Worm (Caenorhabditis elegans) whole organism, L2 larva: ENCODE results near the gene ribo-1.

ENCODE experiments used
- C34F6.9 ChIP-seq: fragments of 150-350 bp; optimal IDR thresholded peaks from 2 replicates; lab custom pipeline; 2014; ENCODE audit warnings: missing biosample characterization, missing genetic modification characterization
- F13H6.1 ChIP-seq: sonication (generic microtip); optimal IDR thresholded peaks from 2 replicates; lab custom pipeline; 2016; ENCODE audit warnings: missing genetic modification characterization, missing compliant biosample characterization
- R02D3.7 ChIP-seq: fragments of 150-350 bp; optimal IDR thresholded peaks from 2 replicates; lab custom pipeline; 2014; ENCODE audit warnings: missing biosample characterization, missing genetic modification characterization
- Y55F3AM.14 ChIP-seq: fragments of 200-800 bp; sonication (Bioruptor generic); optimal IDR thresholded peaks from 2 replicates; lab custom pipeline; 2018; ENCODE audit warnings: mild to moderate bottlenecking, missing genetic modification characterization, missing compliant biosample characterization
- ZK546.5 ChIP-seq: sonication (generic microtip); optimal IDR thresholded peaks from 2 replicates; lab custom pipeline; 2017; ENCODE audit warnings: missing biosample characterization, missing genetic modification characterization
- aly-2 ChIP-seq: fragments of 150-350 bp; optimal IDR thresholded peaks from 2 replicates; lab custom pipeline; 2014; ENCODE audit warnings: missing biosample characterization, missing genetic modification characterization
- crh-2 ChIP-seq: sonication (generic microtip); optimal IDR thresholded peaks from 2 replicates; lab custom pipeline; 2017; ENCODE audit warnings: missing biosample characterization, missing genetic modification characterization
- dmd-4 ChIP-seq: sonication (generic microtip); optimal IDR thresholded peaks from 2 replicates; lab custom pipeline; 2017; ENCODE audit warnings: missing biosample characterization, missing genetic modification characterization
- egl-27 ChIP-seq: sonication (generic microtip); optimal IDR thresholded peaks from 3 replicates; lab custom pipeline; 2017; ENCODE audit warnings: missing biosample characterization, missing genetic modification reagents, missing genetic modification characterization
- elt-1 ChIP-seq: fragments of 150-350 bp; optimal IDR thresholded peaks from 2 replicates; lab custom pipeline; 2014; ENCODE audit warnings: missing biosample characterization, missing genetic modification characterization
- elt-3 ChIP-seq: sonication (generic microtip); optimal IDR thresholded peaks from 2 replicates; lab custom pipeline; 2017; ENCODE audit warnings: missing biosample characterization, missing genetic modification characterization
- fos-1 ChIP-seq: fragments of 150-350 bp; optimal IDR thresholded peaks from 2 replicates; lab custom pipeline; 2014; ENCODE audit warnings: missing biosample characterization, missing genetic modification characterization
- gmeb-1 ChIP-seq: fragments of 150-350 bp; optimal IDR thresholded peaks from 2 replicates; lab custom pipeline; 2014; ENCODE audit warnings: missing biosample characterization, missing genetic modification characterization
- lin-11 ChIP-seq: fragments of 150-350 bp; sonication (generic microtip); optimal IDR thresholded peaks from 2 replicates; lab custom pipeline; 2014; ENCODE audit warnings: missing biosample characterization, missing genetic modification characterization, inconsistent platforms, mixed read lengths
- lsy-2 ChIP-seq, 2 experiments: fragments of 150-350 bp in 1 of 2; sonication (generic microtip) in 1 of 2; optimal IDR thresholded peaks; 2 replicates each; lab custom pipeline; 2014 to 2017; ENCODE audit warnings: missing biosample characterization in 2 of 2, missing genetic modification characterization in 2 of 2
- mab-5 ChIP-seq: fragments of 150-350 bp; optimal IDR thresholded peaks from 2 replicates; lab custom pipeline; 2014; ENCODE audit warnings: missing biosample characterization, missing genetic modification characterization
- mbf-1 ChIP-seq: sonication (generic microtip); optimal IDR thresholded peaks from 2 replicates; lab custom pipeline; 2017; ENCODE audit warnings: missing biosample characterization, missing genetic modification characterization
- mdl-1 ChIP-seq, 2 experiments: fragments of 150-350 bp in 1 of 2; sonication (generic microtip) in 1 of 2; optimal IDR thresholded peaks; 2 replicates each; lab custom pipeline; 2017; ENCODE audit warnings: missing biosample characterization in 2 of 2, missing genetic modification characterization in 2 of 2
- nhr-10 ChIP-seq: sonication (generic microtip); optimal IDR thresholded peaks from 2 replicates; lab custom pipeline; 2017; ENCODE audit warnings: missing biosample characterization, missing genetic modification characterization
- nhr-11 ChIP-seq: fragments of 150-350 bp; optimal IDR thresholded peaks from 2 replicates; lab custom pipeline; 2014; ENCODE audit warnings: missing biosample characterization, missing genetic modification characterization
- nhr-12 ChIP-seq: fragments of 150-350 bp; optimal IDR thresholded peaks from 2 replicates; lab custom pipeline; 2014; ENCODE audit warnings: missing biosample characterization, missing genetic modification characterization
- nhr-129 ChIP-seq: fragments of 150-350 bp; optimal IDR thresholded peaks from 2 replicates; lab custom pipeline; 2014; ENCODE audit warnings: missing biosample characterization, missing genetic modification characterization
- nhr-21 ChIP-seq: fragments of 150-350 bp; optimal IDR thresholded peaks from 2 replicates; lab custom pipeline; 2014; ENCODE audit warnings: missing biosample characterization, missing genetic modification characterization
- nhr-23 ChIP-seq: fragments of 150-350 bp; optimal IDR thresholded peaks from 2 replicates; lab custom pipeline; 2014; ENCODE audit warnings: missing biosample characterization, missing genetic modification reagents, missing genetic modification characterization
- nhr-237 ChIP-seq: fragments of 150-350 bp; optimal IDR thresholded peaks from 2 replicates; lab custom pipeline; 2014; ENCODE audit warnings: missing biosample characterization, missing genetic modification characterization
- nhr-25 ChIP-seq: fragments of 150-350 bp; sonication (generic microtip); optimal IDR thresholded peaks from 3 replicates; lab custom pipeline; 2014; ENCODE audit warnings: missing biosample characterization, missing genetic modification characterization
- nhr-6 ChIP-seq: fragments of 150-350 bp; optimal IDR thresholded peaks from 2 replicates; lab custom pipeline; 2014; ENCODE audit warnings: missing biosample characterization, missing genetic modification characterization
- nhr-77 ChIP-seq: fragments of 150-350 bp; optimal IDR thresholded peaks from 2 replicates; lab custom pipeline; 2014; ENCODE audit warnings: missing biosample characterization, missing genetic modification characterization
- sem-4 ChIP-seq: fragments of 150-350 bp; optimal IDR thresholded peaks from 2 replicates; lab custom pipeline; 2014; ENCODE audit warnings: missing biosample characterization, missing genetic modification reagents, missing genetic modification characterization
- skn-1 ChIP-seq: sonication (generic microtip); optimal IDR thresholded peaks from 2 replicates; lab custom pipeline; 2017; ENCODE audit warnings: missing biosample characterization, missing genetic modification characterization
- sma-3 ChIP-seq: sonication (generic microtip); optimal IDR thresholded peaks from 2 replicates; lab custom pipeline; 2016; ENCODE audit warnings: missing genetic modification reagents, missing genetic modification characterization, missing compliant biosample characterization
- sma-9 ChIP-seq, 2 experiments: fragments of 150-350 bp in 1 of 2; sonication (generic microtip) in 1 of 2; optimal IDR thresholded peaks; 2 replicates each; lab custom pipeline; 2014 to 2016; ENCODE audit warnings: missing genetic modification characterization in 2 of 2, mild to moderate bottlenecking in 1 of 2, missing biosample characterization in 1 of 2, missing compliant biosample characterization in 1 of 2, missing genetic modification reagents in 1 of 2, moderate library complexity in 1 of 2
- snpc-4 ChIP-seq: fragments of 150-350 bp; optimal IDR thresholded peaks from 2 replicates; lab custom pipeline; 2014; ENCODE audit warnings: missing biosample characterization, missing genetic modification characterization
- unc-39 ChIP-seq: fragments of 150-350 bp; optimal IDR thresholded peaks from 2 replicates; lab custom pipeline; 2014; ENCODE audit warnings: missing biosample characterization, missing genetic modification characterization
- unc-55 ChIP-seq: fragments of 150-350 bp; sonication (generic microtip); optimal IDR thresholded peaks from 3 replicates; lab custom pipeline; 2014; ENCODE audit warnings: missing biosample characterization, missing genetic modification reagents, missing genetic modification characterization
- unc-62 ChIP-seq: fragments of 150-350 bp; optimal IDR thresholded peaks from 2 replicates; lab custom pipeline; 2014; ENCODE audit warnings: missing biosample characterization, missing genetic modification reagents, missing genetic modification characterization
- ztf-1 ChIP-seq: fragments of 200-800 bp; sonication (Bioruptor generic); conservative IDR thresholded peaks from 2 replicates; pipeline ENCODE4 v1.3.6; 2022; ENCODE audit warnings: missing genetic modification characterization, missing compliant biosample characterization
- ztf-11 ChIP-seq: sonication (generic microtip); optimal IDR thresholded peaks from 2 replicates; lab custom pipeline; 2017; ENCODE audit warnings: missing biosample characterization, missing genetic modification characterization

ribo-1 gene

DNA sequence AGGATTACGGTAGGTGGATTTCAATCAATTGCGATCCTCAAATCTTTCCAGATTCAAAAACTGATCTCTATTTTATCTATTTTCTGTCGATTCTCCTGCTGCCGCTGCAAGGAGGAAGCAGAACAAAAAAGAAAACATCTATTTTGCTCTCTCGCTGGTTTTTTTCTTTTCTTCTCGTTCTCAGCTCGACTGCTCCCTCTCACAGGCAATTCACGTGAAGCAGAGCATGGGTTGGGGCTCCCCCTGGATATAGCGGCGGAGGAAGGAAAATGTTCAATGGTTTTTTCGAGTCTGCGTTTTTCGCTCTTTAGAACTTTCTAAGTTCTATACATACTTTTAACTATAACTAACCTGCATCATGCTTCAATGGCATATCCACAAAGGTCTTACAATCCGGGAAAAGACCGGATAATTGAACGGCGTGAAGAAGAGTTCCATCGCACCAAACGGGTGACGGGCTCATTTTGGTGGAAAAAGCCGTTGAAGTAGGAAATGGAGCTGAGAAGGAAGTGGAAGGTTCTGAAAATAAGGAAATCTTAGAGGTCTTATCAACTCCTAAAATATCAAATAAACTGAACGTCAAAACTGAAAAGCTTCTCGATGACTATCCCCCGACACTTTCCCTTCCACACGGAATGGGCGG lies 31.4 kb upstream of the ribo-1 start (continued):
- TF ChIP-seq unc-62 (GFP tag; lab: Kevin White, UChicago) (no peak), egl-27 (tag; lab: Kevin White, UChicago) (peak; percentile 87), sma-9 (GFP tag; optimal IDR thresholded peaks at IDR 0.05; lab: Kevin White, UChicago) (peak; percentile 99), sma-9 (tag; optimal IDR thresholded peaks at IDR 0.05; lab: Kevin White, UChicago) (no peak), nhr-129 (tag; lab: Kevin White, UChicago) (peak; percentile 80), unc-39 (no peak), nhr-10 (tag; lab: Kevin White, UChicago) (no peak), snpc-4 (tag; lab: Kevin White, UChicago) (peak; percentile 48), R02D3.7 (no peak), ZK546.5 (no peak), sem-4 (tag; lab: Kevin White, UChicago) (no peak), nhr-12 (no peak), nhr-11 (tag; lab: Kevin White, UChicago) (no peak), lin-11 (tag; lab: Kevin White, UChicago) (no peak)

DNA sequence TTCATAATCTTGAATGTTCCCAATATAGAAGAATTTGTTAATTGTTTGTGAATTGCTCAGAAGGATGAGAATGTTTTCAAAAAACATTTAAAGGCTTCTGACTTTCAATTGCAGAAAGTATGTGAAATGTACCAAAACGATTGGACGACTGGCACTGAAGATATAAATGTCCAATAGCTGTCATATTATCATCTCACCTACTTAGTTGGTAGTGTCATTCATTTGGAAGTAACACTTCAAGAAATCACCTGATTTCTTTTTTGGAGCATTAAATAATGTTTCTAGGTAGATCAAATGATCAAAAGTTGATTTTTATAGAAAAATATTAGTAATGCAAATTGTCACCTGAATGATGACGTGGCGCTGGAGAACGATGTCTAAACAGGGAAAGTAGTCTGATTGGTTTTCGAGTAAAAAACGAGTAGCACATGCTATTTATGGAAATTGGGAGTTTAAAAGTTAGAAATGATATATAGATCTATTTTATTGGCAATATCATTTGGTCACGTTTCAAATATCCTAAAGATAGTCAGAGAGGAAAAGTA lies 30.7 kb upstream of the ribo-1 start:
- TF ChIP-seq dmd-4 (tag; lab: Kevin White, UChicago) (no peak), egl-27 (tag; lab: Kevin White, UChicago) (no peak), mbf-1 (tag; lab: Kevin White, UChicago) (no peak), F13H6.1 (tag; lab: Kevin White, UChicago) (no peak), crh-2 (no peak), ztf-1 (no peak), Y55F3AM.14 (no peak), unc-39 (no peak), lsy-2 (tag; optimal IDR thresholded peaks at IDR 0.05; lab: Kevin White, UChicago) (no peak), nhr-21 (tag; lab: Kevin White, UChicago) (no peak), mdl-1 (tag; optimal IDR thresholded peaks at IDR 0.05; lab: Kevin White, UChicago) (no peak), nhr-25 (tag; lab: Kevin White, UChicago) (no peak), aly-2 (tag; lab: Kevin White, UChicago) (no peak), sma-3 (GFP tag; lab: Kevin White, UChicago) (no peak), nhr-12 (no peak), nhr-11 (tag; lab: Kevin White, UChicago) (no peak), nhr-77 (no peak), nhr-6 (tag; lab: Kevin White, UChicago) (no peak), unc-62 (GFP tag; lab: Kevin White, UChicago) (no peak), mab-5 (no peak)

DNA sequence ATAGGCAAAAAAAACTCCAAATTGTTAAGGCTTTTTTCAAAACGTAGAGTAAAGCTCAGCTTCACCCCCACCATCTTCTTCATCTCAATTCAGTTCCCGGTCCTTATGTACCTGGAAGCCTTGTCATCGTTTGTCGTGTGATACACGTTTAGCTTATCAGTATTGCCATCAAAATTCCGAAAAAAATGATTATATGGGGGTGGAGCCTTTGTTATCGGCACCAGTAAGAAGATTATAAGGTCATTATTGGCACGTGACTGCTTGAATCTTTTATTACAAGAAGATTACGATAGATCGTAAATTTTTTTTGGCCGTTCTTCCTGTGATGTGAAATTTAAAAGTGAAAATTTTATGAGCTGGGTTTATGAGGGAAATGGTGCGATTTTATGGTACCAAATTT lies 30.1 kb upstream of the ribo-1 start:
- no peak for TF ChIP-seq Y55F3AM.14
- TF ChIP-seq sma-9 (GFP tag; optimal IDR thresholded peaks at IDR 0.05; lab: Kevin White, UChicago): peak; percentile 86
- TF ChIP-seq sma-9 (tag; optimal IDR thresholded peaks at IDR 0.05; lab: Kevin White, UChicago): no peak
- TF ChIP-seq skn-1 (tag; lab: Kevin White, UChicago): no peak
- no peak for TF ChIP-seq nhr-25 (tag; lab: Kevin White, UChicago)
- no peak for TF ChIP-seq mab-5
- no peak for TF ChIP-seq nhr-12
- TF ChIP-seq lsy-2 (tag; optimal IDR thresholded peaks at IDR 0.05; lab: Kevin White, UChicago): no peak
- no peak for TF ChIP-seq unc-55 (GFP tag; lab: Kevin White, UChicago)
- peak; percentile 19 for TF ChIP-seq sma-3 (GFP tag; lab: Kevin White, UChicago)
- peak; percentile 33 for TF ChIP-seq crh-2
- no peak for TF ChIP-seq elt-1 (tag; lab: Kevin White, UChicago)
- TF ChIP-seq gmeb-1 (tag; lab: Kevin White, UChicago): peak; percentile 42
- TF ChIP-seq C34F6.9: no peak
- no peak for TF ChIP-seq nhr-23 (tag; lab: Kevin White, UChicago)
- TF ChIP-seq F13H6.1 (tag; lab: Kevin White, UChicago): peak; percentile 0
- TF ChIP-seq nhr-237: no peak
- TF ChIP-seq elt-3 (tag; lab: Kevin White, UChicago): no peak
- peak; percentile 87 for TF ChIP-seq fos-1 (tag; lab: Kevin White, UChicago)
- TF ChIP-seq nhr-21 (tag; lab: Kevin White, UChicago): no peak
- no peak for TF ChIP-seq ztf-11
- no peak for TF ChIP-seq nhr-129 (tag; lab: Kevin White, UChicago)
- TF ChIP-seq R02D3.7: no peak
